Fruit fly (Drosophila melanogaster): ENCODE results near the gene MAGE.

Gene MAGE

DNA sequence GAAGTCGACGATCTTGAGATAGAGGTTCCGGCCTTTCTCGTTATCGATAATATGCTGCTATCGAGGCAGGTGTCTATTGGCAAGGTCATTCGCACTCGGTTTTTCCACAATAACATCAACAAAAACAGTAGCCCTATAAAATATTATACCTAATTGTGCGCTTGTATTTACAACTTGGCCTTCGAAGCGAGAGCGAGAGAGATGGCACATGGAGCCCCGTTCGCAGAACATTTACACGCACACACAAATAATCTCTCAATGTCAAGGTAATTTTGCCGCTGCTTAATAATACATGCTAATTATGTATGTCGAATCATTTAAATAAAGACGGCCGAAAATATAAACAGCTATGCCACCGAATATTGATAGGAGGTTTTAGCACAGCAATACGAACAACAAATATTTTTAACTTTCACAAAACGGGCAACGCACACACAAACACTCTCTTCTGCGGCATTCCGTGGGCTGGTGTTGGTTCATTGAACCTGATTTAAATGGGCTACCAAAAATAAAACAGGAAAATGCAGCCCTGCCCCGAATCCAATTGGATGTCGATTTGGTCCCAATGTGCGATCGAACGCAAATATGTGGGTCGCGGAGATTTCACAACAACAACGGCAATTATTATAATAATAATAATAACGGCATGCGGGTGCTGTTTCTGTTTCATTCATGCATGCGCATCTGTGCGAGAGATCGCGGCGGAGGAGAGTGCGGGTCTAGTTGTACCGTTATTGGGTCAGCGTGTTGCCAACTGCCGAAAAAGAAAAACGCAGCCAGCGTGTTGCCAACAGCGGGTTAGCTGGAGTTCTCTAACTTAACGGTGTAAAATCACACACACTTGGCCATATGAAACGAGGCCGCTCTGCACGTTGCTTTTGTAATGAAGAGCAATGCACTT is 32.6 kb downstream of the MAGE start:
- TF ChIP-seq tj (GFP tag; optimal IDR thresholded peaks at IDR 0.05) (peak; percentile 4), CG11617 (GFP tag; optimal IDR thresholded peaks at IDR 0.05) (no peak), pad (GFP tag; optimal IDR thresholded peaks at IDR 0.05) (peak; percentile 99), ovo (GFP tag; optimal IDR thresholded peaks at IDR 0.05) (peak; percentile 96)

- TF ChIP-seq CG7101 (tag; optimal IDR thresholded peaks at IDR 0.05) = no peak
- no peak for TF ChIP-seq cnc (optimal IDR thresholded peaks at IDR 0.05)
- no peak for TF ChIP-seq CG14711 (tag; optimal IDR thresholded peaks at IDR 0.05)
- no peak for TF ChIP-seq CG33017 (tag; optimal IDR thresholded peaks at IDR 0.05)
- TF ChIP-seq pad (GFP tag; optimal IDR thresholded peaks at IDR 0.05) = no peak
These were observed 37.4 kb downstream of the MAGE start, which contains the start of gene Mlp84B for dm6 chr3R:7117590-7117989. Gene Mlp84B (minus strand): TSS chr3R:7117732.

DNA sequence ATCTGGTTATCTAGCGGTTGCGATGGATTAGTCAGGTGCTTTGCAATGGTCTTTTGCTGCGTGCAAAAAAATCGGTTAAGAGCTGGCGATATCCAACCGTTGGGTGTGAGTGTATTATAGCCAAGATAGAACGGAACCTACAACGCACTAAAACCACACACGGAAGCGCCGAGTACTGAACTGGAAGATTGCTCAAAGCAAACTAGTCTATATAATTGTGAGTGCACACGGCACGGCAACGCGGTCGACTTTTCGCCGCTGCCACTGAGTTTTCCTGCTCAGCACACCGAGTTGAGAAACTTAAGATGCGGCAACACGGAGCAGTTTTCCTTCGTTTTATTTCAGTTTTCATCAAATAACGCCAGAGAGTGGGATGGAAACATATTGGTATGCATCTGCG is 38.5 kb downstream of the MAGE start:
- TF ChIP-seq CG5204 (GFP tag; optimal IDR thresholded peaks at IDR 0.05) (no peak), toe (GFP tag; optimal IDR thresholded peaks at IDR 0.05) (no peak), CG33017 (tag; optimal IDR thresholded peaks at IDR 0.05) (no peak), Mnt (GFP tag; optimal IDR thresholded peaks at IDR 0.05) (no peak), tj (GFP tag; optimal IDR thresholded peaks at IDR 0.05) (no peak), ovo (GFP tag; optimal IDR thresholded peaks at IDR 0.05) (no peak), CG1620 (GFP tag; optimal IDR thresholded peaks at IDR 0.05) (no peak), Hr96 (GFP tag; optimal IDR thresholded peaks at IDR 0.05) (no peak), pad (GFP tag; optimal IDR thresholded peaks at IDR 0.05) (no peak), CG7045 (GFP tag; optimal IDR thresholded peaks at IDR 0.05) (no peak), CG14711 (tag; optimal IDR thresholded peaks at IDR 0.05) (no peak), Crg-1 (GFP tag; optimal IDR thresholded peaks at IDR 0.05) (no peak), Clk (GFP tag; optimal IDR thresholded peaks at IDR 0.05) (no peak), kay (GFP tag; ENCODE audit: borderline replicate concordance) (no peak), CG12768 (GFP tag; optimal IDR thresholded peaks at IDR 0.05) (no peak), cnc (optimal IDR thresholded peaks at IDR 0.05) (no peak)

DNA sequence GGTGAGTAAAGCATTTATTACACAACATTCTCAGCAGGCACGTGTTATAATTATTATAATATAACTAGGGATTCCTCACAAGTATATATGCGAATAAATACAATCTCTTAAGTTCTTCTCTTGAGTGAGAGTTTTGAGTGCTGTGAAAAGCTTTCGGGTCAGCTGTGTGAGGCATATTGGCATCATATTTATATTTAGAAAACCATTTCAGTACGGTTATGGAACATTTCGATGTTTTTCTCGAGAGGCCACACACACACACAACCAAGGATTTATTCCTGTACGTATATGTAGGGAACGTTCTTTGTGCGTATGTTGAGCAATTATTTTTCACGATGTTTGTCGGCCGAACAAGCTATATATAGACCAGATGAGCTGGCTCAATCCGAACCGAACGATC is 42.0 kb downstream of the MAGE start:
- TF ChIP-seq pad (GFP tag; optimal IDR thresholded peaks at IDR 0.05) (no peak), ovo (GFP tag; optimal IDR thresholded peaks at IDR 0.05) (no peak), Crg-1 (GFP tag; optimal IDR thresholded peaks at IDR 0.05) (no peak), CG33017 (tag; optimal IDR thresholded peaks at IDR 0.05) (no peak), Clk (GFP tag; optimal IDR thresholded peaks at IDR 0.05) (no peak), CG14711 (tag; optimal IDR thresholded peaks at IDR 0.05) (no peak), CG1620 (GFP tag; optimal IDR thresholded peaks at IDR 0.05) (no peak), Hr96 (GFP tag; optimal IDR thresholded peaks at IDR 0.05) (no peak), CG7045 (GFP tag; optimal IDR thresholded peaks at IDR 0.05) (no peak), Mnt (GFP tag; optimal IDR thresholded peaks at IDR 0.05) (no peak), toe (GFP tag; optimal IDR thresholded peaks at IDR 0.05) (no peak), CG5204 (GFP tag; optimal IDR thresholded peaks at IDR 0.05) (no peak), tj (GFP tag; optimal IDR thresholded peaks at IDR 0.05) (no peak), CG11617 (GFP tag; optimal IDR thresholded peaks at IDR 0.05) (no peak), CG7101 (tag; optimal IDR thresholded peaks at IDR 0.05) (no peak), cic (GFP tag; optimal IDR thresholded peaks at IDR 0.05) (no peak), bab1 (GFP tag; optimal IDR thresholded peaks at IDR 0.05) (no peak)

DNA sequence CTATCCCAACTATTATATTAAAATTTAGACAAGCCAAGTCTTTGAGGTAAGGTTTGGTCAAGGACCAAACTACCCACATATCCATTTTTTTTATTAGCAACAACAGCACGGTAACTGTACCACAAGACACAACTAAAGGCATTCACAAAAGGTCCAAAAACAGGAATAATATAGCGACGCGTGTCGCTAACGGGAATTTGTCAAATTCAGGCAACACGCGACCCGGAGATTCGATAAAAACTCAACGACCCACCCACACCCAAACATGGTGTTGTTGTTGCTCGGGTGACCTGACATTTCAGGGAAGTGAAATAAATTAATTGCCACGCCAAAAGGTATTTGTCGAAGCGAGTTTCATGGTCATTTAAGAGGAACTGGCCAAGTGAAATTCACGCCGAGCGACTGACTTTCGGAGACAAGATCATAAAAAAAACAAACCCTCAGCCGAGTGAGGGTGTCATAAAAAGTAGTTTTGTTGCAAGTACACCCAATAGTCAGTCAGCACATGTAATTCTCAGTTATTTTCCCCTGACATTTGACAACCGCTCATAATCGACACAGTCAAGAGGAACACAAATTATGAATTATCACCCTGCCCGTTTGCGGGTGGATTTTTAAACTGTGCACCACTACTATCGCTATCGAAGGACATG is 43.6 kb downstream of the MAGE start:
- TF ChIP-seq pad (GFP tag; optimal IDR thresholded peaks at IDR 0.05) (no peak), cic (GFP tag; optimal IDR thresholded peaks at IDR 0.05) (no peak), Hr96 (GFP tag; optimal IDR thresholded peaks at IDR 0.05) (no peak), CG12768 (GFP tag; optimal IDR thresholded peaks at IDR 0.05) (no peak), CG7045 (GFP tag; optimal IDR thresholded peaks at IDR 0.05) (no peak), CG14711 (tag; optimal IDR thresholded peaks at IDR 0.05) (no peak), Clk (GFP tag; optimal IDR thresholded peaks at IDR 0.05) (no peak), CG1620 (GFP tag; optimal IDR thresholded peaks at IDR 0.05) (no peak)

DNA sequence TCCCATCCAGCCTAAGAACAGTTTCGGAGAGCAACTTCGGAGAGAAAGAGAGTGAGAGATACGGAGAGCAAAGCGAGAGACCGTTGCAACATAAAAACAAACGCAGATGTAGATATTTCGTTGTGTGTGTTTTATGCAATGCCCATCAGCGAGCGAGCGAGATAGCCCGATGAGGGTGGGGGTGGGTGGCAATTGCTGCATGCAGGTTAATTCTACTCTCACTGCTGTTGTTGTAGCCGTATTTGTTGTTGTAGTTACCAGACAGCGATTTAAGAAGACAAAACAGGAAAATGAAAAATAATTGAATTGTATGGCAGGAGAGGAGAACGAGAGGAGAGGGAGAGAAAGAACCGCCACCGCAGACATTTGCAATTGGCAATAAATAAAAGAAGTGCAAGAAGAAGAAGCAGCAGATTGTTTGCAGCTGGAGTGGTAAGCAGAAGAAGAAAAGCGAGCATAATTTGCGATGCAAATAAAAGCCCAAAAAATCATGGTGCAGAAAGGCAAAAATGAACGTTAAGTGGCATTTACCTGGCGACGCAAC is 45.1 kb downstream of the MAGE start:
- TF ChIP-seq bab1 (GFP tag; optimal IDR thresholded peaks at IDR 0.05) (no peak), kay (GFP tag; ENCODE audit: borderline replicate concordance) (no peak), CG7045 (GFP tag; optimal IDR thresholded peaks at IDR 0.05) (no peak), cic (GFP tag; optimal IDR thresholded peaks at IDR 0.05) (no peak), toe (GFP tag; optimal IDR thresholded peaks at IDR 0.05) (no peak), CG33017 (tag; optimal IDR thresholded peaks at IDR 0.05) (no peak), CG1620 (GFP tag; optimal IDR thresholded peaks at IDR 0.05) (no peak), Crg-1 (GFP tag; optimal IDR thresholded peaks at IDR 0.05) (no peak), CG12768 (GFP tag; optimal IDR thresholded peaks at IDR 0.05) (no peak), Clk (GFP tag; optimal IDR thresholded peaks at IDR 0.05) (no peak), CG11617 (GFP tag; optimal IDR thresholded peaks at IDR 0.05) (no peak), CG7101 (tag; optimal IDR thresholded peaks at IDR 0.05) (no peak), Hr96 (GFP tag; optimal IDR thresholded peaks at IDR 0.05) (no peak), CG5204 (GFP tag; optimal IDR thresholded peaks at IDR 0.05) (no peak), pad (GFP tag; optimal IDR thresholded peaks at IDR 0.05) (no peak), ovo (GFP tag; optimal IDR thresholded peaks at IDR 0.05) (no peak), CG14711 (tag; optimal IDR thresholded peaks at IDR 0.05) (no peak)
